Worm (Caenorhabditis elegans): ENCODE results near the gene sdz-36.

Gene sdz-36

DNA sequence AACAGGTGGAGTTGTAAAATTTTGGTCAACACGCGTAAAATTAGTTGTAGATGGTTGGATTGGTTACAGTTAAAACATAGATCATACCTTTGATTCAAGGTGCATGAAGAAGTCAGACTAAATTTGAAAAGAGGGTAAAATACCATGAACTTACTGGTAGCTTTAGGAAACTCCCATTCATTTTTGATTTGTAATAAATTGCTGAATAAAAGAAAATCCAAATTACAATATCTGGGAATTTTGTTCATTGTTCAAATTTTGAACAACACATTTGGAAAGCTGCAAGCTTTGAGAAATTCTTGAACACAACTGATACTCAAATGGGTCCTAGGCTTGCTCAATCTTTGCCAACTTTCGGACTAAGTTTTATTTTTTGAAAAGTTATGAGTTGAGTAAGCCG is 12.7 kb upstream of the sdz-36 start:
- TF ChIP-seq fos-1 (tag; optimal IDR thresholded peaks at IDR 0.05) (no peak), ZK546.5 (tag; optimal IDR thresholded peaks at IDR 0.05) (no peak), nhr-129 (tag; optimal IDR thresholded peaks at IDR 0.05) (no peak), peb-1 (tag; optimal IDR thresholded peaks at IDR 0.05) (no peak), crh-2 (tag; optimal IDR thresholded peaks at IDR 0.05) (no peak), ceh-82 (tag; optimal IDR thresholded peaks at IDR 0.05) (no peak), elt-3 (tag; optimal IDR thresholded peaks at IDR 0.05) (no peak), zag-1 (tag; optimal IDR thresholded peaks at IDR 0.05) (no peak), ztf-11 (tag; optimal IDR thresholded peaks at IDR 0.05) (no peak), lin-13 (GFP tag; optimal IDR thresholded peaks at IDR 0.05) (no peak), R02D3.7 (tag; optimal IDR thresholded peaks at IDR 0.05) (no peak), C34F6.9 (tag; optimal IDR thresholded peaks at IDR 0.05) (no peak), aly-2 (tag; optimal IDR thresholded peaks at IDR 0.05) (no peak), nhr-11 (tag; optimal IDR thresholded peaks at IDR 0.05) (no peak), snpc-4 (tag; optimal IDR thresholded peaks at IDR 0.05) (no peak), sma-9 (GFP tag; optimal IDR thresholded peaks at IDR 0.05) (no peak), sma-9 (tag; optimal IDR thresholded peaks at IDR 0.05) (no peak), nhr-237 (tag; optimal IDR thresholded peaks at IDR 0.05) (no peak)

- TF ChIP-seq nhr-10 (tag; optimal IDR thresholded peaks at IDR 0.05) (no peak), ceh-82 (tag; optimal IDR thresholded peaks at IDR 0.05) (no peak), mbf-1 (tag; optimal IDR thresholded peaks at IDR 0.05) (no peak), ztf-11 (tag; optimal IDR thresholded peaks at IDR 0.05) (no peak), sem-4 (tag; optimal IDR thresholded peaks at IDR 0.05) (no peak), peb-1 (tag; optimal IDR thresholded peaks at IDR 0.05) (no peak), elt-3 (tag; optimal IDR thresholded peaks at IDR 0.05) (no peak), dmd-4 (tag; optimal IDR thresholded peaks at IDR 0.05) (no peak), ZK546.5 (tag; optimal IDR thresholded peaks at IDR 0.05) (no peak), skn-1 (tag; optimal IDR thresholded peaks at IDR 0.05) (no peak)
Observed at ce11 chrIV:9679296-9679695, 11.4 kb upstream of the sdz-36 start.

DNA sequence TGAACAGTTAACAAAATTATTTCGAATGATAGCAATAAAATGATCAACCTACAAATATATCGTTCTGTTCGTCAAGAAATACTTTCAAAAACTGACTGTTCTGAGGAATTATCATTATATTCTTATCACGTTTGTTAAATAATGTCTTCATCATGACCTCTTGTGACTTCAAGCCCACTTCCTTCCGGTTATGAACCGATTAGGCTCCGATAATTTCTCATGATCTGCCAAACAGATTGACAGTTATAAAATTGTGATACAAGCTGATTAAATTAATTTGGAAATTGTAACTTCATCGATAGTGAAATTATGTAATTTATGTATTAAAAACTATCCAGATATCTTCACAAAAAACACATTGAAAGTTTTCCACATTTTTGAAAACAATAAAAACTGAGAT is 9.9 kb upstream of the sdz-36 start, which contains the start of gene ins-8:
TSS of gene ins-8 (minus strand) at position 101 of the 400 bp plus-strand sequence.
- TF ChIP-seq ztf-4 (tag; optimal IDR thresholded peaks at IDR 0.05) (no peak), nhr-23 (tag; optimal IDR thresholded peaks at IDR 0.05) (no peak), fos-1 (tag; optimal IDR thresholded peaks at IDR 0.05) (no peak), snpc-4 (tag; optimal IDR thresholded peaks at IDR 0.05) (no peak), unc-55 (GFP tag; optimal IDR thresholded peaks at IDR 0.05) (no peak), mbf-1 (tag; optimal IDR thresholded peaks at IDR 0.05) (no peak), C34F6.9 (tag; optimal IDR thresholded peaks at IDR 0.05) (no peak), unc-62 (GFP tag; optimal IDR thresholded peaks at IDR 0.05) (no peak), F13H6.1 (tag; optimal IDR thresholded peaks at IDR 0.05) (no peak), Y55F3AM.14 (GFP tag; optimal IDR thresholded peaks at IDR 0.05) (no peak), skn-1 (tag; optimal IDR thresholded peaks at IDR 0.05) (no peak), lin-11 (tag; optimal IDR thresholded peaks at IDR 0.05) (no peak), mab-5 (tag; optimal IDR thresholded peaks at IDR 0.05) (no peak), nhr-25 (tag; optimal IDR thresholded peaks at IDR 0.05) (no peak), aly-2 (tag; optimal IDR thresholded peaks at IDR 0.05) (no peak), lin-13 (GFP tag; optimal IDR thresholded peaks at IDR 0.05) (no peak), lin-39 (tag; optimal IDR thresholded peaks at IDR 0.05) (no peak)

- TF ChIP-seq sma-9 (GFP tag; optimal IDR thresholded peaks at IDR 0.05) (peak; percentile 21), sma-9 (tag; optimal IDR thresholded peaks at IDR 0.05) (no peak), mbf-1 (tag; optimal IDR thresholded peaks at IDR 0.05) (no peak), fos-1 (tag; optimal IDR thresholded peaks at IDR 0.05) (peak; percentile 65)
Observed at ce11 chrIV:9682514-9682913, 8.2 kb upstream of the sdz-36 start, which contains the start of gene ins-7. Gene ins-7 (minus strand): TSS chrIV:9682845.

ce11 chrIV:9683433-9683832 is 7.3 kb upstream of the sdz-36 start, which contains the start of the genes htas-1 and ZK1251.3:
Gene htas-1 (minus strand): TSS chrIV:9683533.
Gene ZK1251.3 (plus strand): TSS chrIV:9683658.
- TF ChIP-seq sma-9 (GFP tag; optimal IDR thresholded peaks at IDR 0.05) (no peak), sma-9 (tag; optimal IDR thresholded peaks at IDR 0.05) (no peak), mdl-1 (tag; optimal IDR thresholded peaks at IDR 0.05) (no peak), ztf-4 (tag; optimal IDR thresholded peaks at IDR 0.05) (no peak), lin-13 (GFP tag; optimal IDR thresholded peaks at IDR 0.05) (no peak), Y55F3AM.14 (GFP tag; optimal IDR thresholded peaks at IDR 0.05) (no peak), fos-1 (tag; optimal IDR thresholded peaks at IDR 0.05) (no peak), lin-39 (tag; optimal IDR thresholded peaks at IDR 0.05) (no peak), aly-2 (tag; optimal IDR thresholded peaks at IDR 0.05) (no peak), F13H6.1 (tag; optimal IDR thresholded peaks at IDR 0.05) (no peak)

Data from whole organism, L2 larva.